Fruit fly (Drosophila melanogaster): ENCODE data around the gene CG11279.

- TF ChIP-seq CG6808 (GFP tag; optimal IDR thresholded peaks at IDR 0.05), result no peak
- TF ChIP-seq salr (GFP tag; optimal IDR thresholded peaks at IDR 0.05), result no peak
- TF ChIP-seq CG6792 (GFP tag; optimal IDR thresholded peaks at IDR 0.05), result no peak
- no peak for TF ChIP-seq CG6163 (GFP tag; IDR thresholded peaks at IDR 0.05)
- no peak for TF ChIP-seq CG6276 (GFP tag; optimal IDR thresholded peaks at IDR 0.05)
- no peak for TF ChIP-seq CG31627 (GFP tag; optimal IDR thresholded peaks at IDR 0.05)
- TF ChIP-seq achi (GFP tag; optimal IDR thresholded peaks at IDR 0.05), result no peak
- TF ChIP-seq CG11294 (GFP tag; IDR thresholded peaks at IDR 0.05), result no peak
- no peak for TF ChIP-seq acj6 (GFP tag; optimal IDR thresholded peaks at IDR 0.05)
- no peak for TF ChIP-seq dac (GFP tag; optimal IDR thresholded peaks at IDR 0.05)
- no peak for TF ChIP-seq CG10669 (GFP tag; optimal IDR thresholded peaks at IDR 0.05)
- TF ChIP-seq topi (GFP tag; optimal IDR thresholded peaks at IDR 0.05), result no peak
- TF ChIP-seq fkh (GFP tag; optimal IDR thresholded peaks at IDR 0.05), result no peak
- TF ChIP-seq Ets96B (tag; optimal IDR thresholded peaks at IDR 0.05), result no peak
Measured at dm6 chr3L:13011511-13011910, 35.3 kb upstream of the CG11279 start, which contains the start of gene Cul6.
